Worm (Caenorhabditis elegans): ENCODE measurements around the gene srsx-26.

- no peak for TF ChIP-seq pha-4 (tag; optimal IDR thresholded peaks at IDR 0.05)
- TF ChIP-seq nhr-237 (tag; optimal IDR thresholded peaks at IDR 0.05) = no peak
Measured at ce11 chrV:10117465-10117864, 31.0 kb upstream of the srsx-26 start, which contains the start of gene C08B6.5.

Measured in whole organism, mixed stage, embryonic.